Worm (Caenorhabditis elegans): ENCODE results near the gene clec-254.

The clec-254 gene

ce11 chrV:18786694-18787093 is 32.5 kb upstream of the clec-254 start, which contains the start of gene Y17D7B.3:
Gene Y17D7B.3 (minus strand): TSS chrV:18786794.
- TF ChIP-seq rnt-1 (tag; optimal IDR thresholded peaks at IDR 0.05) (no peak), mdl-1 (tag; optimal IDR thresholded peaks at IDR 0.05) (no peak), pag-3 (tag; optimal IDR thresholded peaks at IDR 0.05; ENCODE audit: borderline replicate concordance, insufficient read depth) (no peak), mep-1 (tag; optimal IDR thresholded peaks at IDR 0.05) (no peak), dsc-1 (tag; optimal IDR thresholded peaks at IDR 0.05) (no peak), sox-4 (tag; optimal IDR thresholded peaks at IDR 0.05) (no peak), C34B4.2 (tag; optimal IDR thresholded peaks at IDR 0.05) (no peak)

- TF ChIP-seq nhr-47 (tag; optimal IDR thresholded peaks at IDR 0.05) (peak; percentile 35), dsc-1 (tag; optimal IDR thresholded peaks at IDR 0.05) (peak; percentile 25), hlh-17 (GFP tag; optimal IDR thresholded peaks at IDR 0.05; ENCODE audit: borderline replicate concordance) (no peak), fkh-8 (tag; optimal IDR thresholded peaks at IDR 0.05) (peak; percentile 64), efl-1 (optimal IDR thresholded peaks at IDR 0.05) (no peak), efl-1 (GFP tag; optimal IDR thresholded peaks at IDR 0.05 in 1 of 2) (peak in 1 of 2 experiments; percentile 89), sox-4 (tag; optimal IDR thresholded peaks at IDR 0.05) (peak; percentile 1), snpc-4 (tag; optimal IDR thresholded peaks at IDR 0.05) (no peak)
Measured at ce11 chrV:18783474-18783873, 29.2 kb upstream of the clec-254 start, which contains the start of gene Y17D7B.10. Gene Y17D7B.10 (plus strand): TSS chrV:18783716.

- TF ChIP-seq lsy-2 (tag; optimal IDR thresholded peaks at IDR 0.05) = no peak
- TF ChIP-seq nhr-71 (tag; optimal IDR thresholded peaks at IDR 0.05) = no peak
- TF ChIP-seq ceh-82 (tag; optimal IDR thresholded peaks at IDR 0.05) = no peak
- TF ChIP-seq swsn-7 (tag; optimal IDR thresholded peaks at IDR 0.05) = no peak
- TF ChIP-seq jun-1 (tag; optimal IDR thresholded peaks at IDR 0.05) = no peak
- TF ChIP-seq nhr-76 (tag; optimal IDR thresholded peaks at IDR 0.05) = no peak
- TF ChIP-seq dsc-1 (tag; optimal IDR thresholded peaks at IDR 0.05) = peak; percentile 31
Measured at ce11 chrV:18782747-18783146, 28.5 kb upstream of the clec-254 start.

- TF ChIP-seq elt-3 (tag; optimal IDR thresholded peaks at IDR 0.05) (no peak), ces-1 (GFP tag; optimal IDR thresholded peaks at IDR 0.05) (no peak), ztf-11 (tag; optimal IDR thresholded peaks at IDR 0.05) (no peak), rnt-1 (tag; optimal IDR thresholded peaks at IDR 0.05) (no peak), ceh-90 (tag; optimal IDR thresholded peaks at IDR 0.05) (no peak)
Measured at ce11 chrV:18780605-18781004, 26.4 kb upstream of the clec-254 start.

ce11 chrV:18776245-18776737 is 22.1 kb upstream of the clec-254 start, which contains the start of gene Y17D7B.4:
Gene Y17D7B.4 (minus strand): TSS chrV:18776687.
- no peak for TF ChIP-seq nhr-47 (tag; optimal IDR thresholded peaks at IDR 0.05)
- TF ChIP-seq zag-1 (tag; optimal IDR thresholded peaks at IDR 0.05) = no peak
- TF ChIP-seq ztf-11 (tag; optimal IDR thresholded peaks at IDR 0.05) = no peak

- TF ChIP-seq C04F5.9 (tag; optimal IDR thresholded peaks at IDR 0.05) (no peak), nhr-85 (tag) (peak; percentile 13)
Measured at ce11 chrV:18772761-18773160, 18.5 kb upstream of the clec-254 start, which contains the start of gene clec-257. Gene clec-257 (plus strand): TSS chrV:18773061.

ce11 chrV:18771804-18772386 is 17.7 kb upstream of the clec-254 start:
- TF ChIP-seq C04F5.9 (tag; optimal IDR thresholded peaks at IDR 0.05) (no peak), snpc-4 (tag; optimal IDR thresholded peaks at IDR 0.05) (no peak), hlh-17 (GFP tag; optimal IDR thresholded peaks at IDR 0.05; ENCODE audit: borderline replicate concordance) (no peak), nhr-90 (tag; optimal IDR thresholded peaks at IDR 0.05; ENCODE audit: poor library complexity) (no peak), unc-86 (tag; optimal IDR thresholded peaks at IDR 0.05) (no peak), dsc-1 (tag; optimal IDR thresholded peaks at IDR 0.05) (no peak), vab-15 (tag; optimal IDR thresholded peaks at IDR 0.05) (no peak), ets-5 (GFP tag; IDR thresholded peaks at IDR 0.05) (no peak), nhr-12 (tag; optimal IDR thresholded peaks at IDR 0.05) (no peak)
